Worm (Caenorhabditis elegans): Measurements from ENCODE around the gene srlf-13.

srlf-13 gene

ce11 chrIV:10874527-10874926 lies 21.9 kb downstream of the srlf-13 start, which contains the start of gene F13E9.12:
Gene F13E9.12, minus strand, starts transcription at chrIV:10874627.
- TF ChIP-seq cnd-1 (tag; optimal IDR thresholded peaks at IDR 0.05) = no peak
- TF ChIP-seq ceh-83 (GFP tag; optimal IDR thresholded peaks at IDR 0.05) = no peak
- TF ChIP-seq unc-120 (tag; optimal IDR thresholded peaks at IDR 0.05; ENCODE audit: poor library complexity, severe bottlenecking) = no peak
- no peak for TF ChIP-seq elt-1 (tag; optimal IDR thresholded peaks at IDR 0.05; ENCODE audit: borderline replicate concordance, insufficient read depth)
- TF ChIP-seq tbx-8 (GFP tag; optimal IDR thresholded peaks at IDR 0.05) = no peak
- TF ChIP-seq elt-3 (tag; optimal IDR thresholded peaks at IDR 0.05) = no peak
- no peak for TF ChIP-seq pha-4 (tag; optimal IDR thresholded peaks at IDR 0.05)
- no peak for TF ChIP-seq nhr-76 (tag; optimal IDR thresholded peaks at IDR 0.05)
- no peak for TF ChIP-seq nhr-28 (tag; optimal IDR thresholded peaks at IDR 0.05)
- TF ChIP-seq snpc-4 (tag; optimal IDR thresholded peaks at IDR 0.05) = no peak
- TF ChIP-seq ces-1 (GFP tag; optimal IDR thresholded peaks at IDR 0.05) = no peak
- no peak for TF ChIP-seq zip-8 (tag; optimal IDR thresholded peaks at IDR 0.05)

- TF ChIP-seq ces-1 (GFP tag; optimal IDR thresholded peaks at IDR 0.05) (peak; percentile 57), sem-2 (GFP tag; optimal IDR thresholded peaks at IDR 0.05) (no peak), pha-4 (tag; optimal IDR thresholded peaks at IDR 0.05) (no peak)
These were observed 26.3 kb downstream of the srlf-13 start for ce11 chrIV:10870158-10870557.

- TF ChIP-seq ztf-11 (tag; optimal IDR thresholded peaks at IDR 0.05) (no peak), elt-1 (tag; optimal IDR thresholded peaks at IDR 0.05; ENCODE audit: borderline replicate concordance, insufficient read depth) (no peak), mls-2 (tag; optimal IDR thresholded peaks at IDR 0.05) (no peak), bed-3 (GFP tag; optimal IDR thresholded peaks at IDR 0.05) (no peak), snpc-4 (tag; optimal IDR thresholded peaks at IDR 0.05) (no peak), hlh-1 (tag; optimal IDR thresholded peaks at IDR 0.05) (no peak), sem-2 (GFP tag; optimal IDR thresholded peaks at IDR 0.05) (no peak), nhr-2 (tag; optimal IDR thresholded peaks at IDR 0.05) (peak; percentile 28), mab-5 (tag; optimal IDR thresholded peaks at IDR 0.05) (no peak)
These were observed 26.8 kb downstream of the srlf-13 start for ce11 chrIV:10869642-10870041.

ce11 chrIV:10868629-10869251 lies 27.7 kb downstream of the srlf-13 start, which contains the start of gene F13E9.11:
Gene F13E9.11, minus strand, starts transcription at chrIV:10869135.
- TF ChIP-seq mep-1 (tag; optimal IDR thresholded peaks at IDR 0.05) = peak; percentile 43
- TF ChIP-seq ces-1 (GFP tag; optimal IDR thresholded peaks at IDR 0.05) = peak; percentile 37
- TF ChIP-seq ztf-11 (tag; optimal IDR thresholded peaks at IDR 0.05) = peak; percentile 7
- TF ChIP-seq cnd-1 (tag; optimal IDR thresholded peaks at IDR 0.05) = peak; percentile 71
- TF ChIP-seq hlh-1 (tag; optimal IDR thresholded peaks at IDR 0.05) = no peak

ce11 chrIV:10867370-10868146 lies 28.9 kb downstream of the srlf-13 start:
- TF ChIP-seq ceh-39 (tag; optimal IDR thresholded peaks at IDR 0.05) (no peak), cnd-1 (tag; optimal IDR thresholded peaks at IDR 0.05) (no peak), mep-1 (tag; optimal IDR thresholded peaks at IDR 0.05) (no peak), ceh-83 (GFP tag; optimal IDR thresholded peaks at IDR 0.05) (no peak), sptf-1 (tag; optimal IDR thresholded peaks at IDR 0.05) (no peak), mls-2 (tag; optimal IDR thresholded peaks at IDR 0.05) (peak; percentile 71), ham-2 (GFP tag; optimal IDR thresholded peaks at IDR 0.05) (peak; percentile 47), pha-4 (tag; optimal IDR thresholded peaks at IDR 0.05) (peak; percentile 59), blmp-1 (tag; optimal IDR thresholded peaks at IDR 0.05) (no peak), tbx-8 (GFP tag; optimal IDR thresholded peaks at IDR 0.05) (no peak), lin-13 (tag; optimal IDR thresholded peaks at IDR 0.05) (no peak), hlh-1 (tag; optimal IDR thresholded peaks at IDR 0.05) (peak; percentile 2), snpc-4 (tag; optimal IDR thresholded peaks at IDR 0.05) (no peak), ces-1 (GFP tag; optimal IDR thresholded peaks at IDR 0.05) (peak; percentile 18), lsy-2 (tag; optimal IDR thresholded peaks at IDR 0.05) (no peak), ceh-43 (GFP tag; optimal IDR thresholded peaks at IDR 0.05) (peak; percentile 72)

- TF ChIP-seq nhr-28 (tag; optimal IDR thresholded peaks at IDR 0.05) (no peak), unc-39 (tag; optimal IDR thresholded peaks at IDR 0.05) (no peak), blmp-1 (tag; optimal IDR thresholded peaks at IDR 0.05) (no peak), hlh-1 (tag; optimal IDR thresholded peaks at IDR 0.05) (no peak), bed-3 (GFP tag; optimal IDR thresholded peaks at IDR 0.05) (no peak), pha-4 (tag; optimal IDR thresholded peaks at IDR 0.05) (no peak), zip-8 (tag; optimal IDR thresholded peaks at IDR 0.05) (no peak), lin-32 (GFP tag; optimal IDR thresholded peaks at IDR 0.05) (no peak), nhr-2 (tag; optimal IDR thresholded peaks at IDR 0.05) (no peak)
These were observed 32.4 kb downstream of the srlf-13 start, which contains the start of gene nish-1 for ce11 chrIV:10864031-10864430. Gene nish-1, plus strand, starts transcription at chrIV:10864331.
